Worm (Caenorhabditis elegans) whole organism, L4/young adult: ENCODE data around the gene F36D3.8.

Experiments
- W03F9.2 ChIP-seq: fragments of 150-350 bp; optimal IDR thresholded peaks from 2 replicates; lab custom pipeline; 2014; ENCODE audit warnings: missing biosample characterization, missing genetic modification characterization
- dao-5 ChIP-seq: sonication (generic microtip); optimal IDR thresholded peaks from 2 replicates; lab custom pipeline; 2016; ENCODE audit warnings: missing genotype, missing genetic modification characterization, moderate library complexity, missing compliant biosample characterization
- him-1 ChIP-seq: sonication (generic microtip); optimal IDR thresholded peaks from 2 replicates; lab custom pipeline; 2016; ENCODE audit warnings: missing genotype, missing genetic modification reagents, missing genetic modification characterization, missing compliant biosample characterization

- TF ChIP-seq dao-5, result no peak
- no peak for TF ChIP-seq W03F9.2 (tag; lab: Kevin White, UChicago)
- TF ChIP-seq him-1 (tag; lab: Kevin White, UChicago), result no peak
Measured at ce11 chrV:16568056-16568455, 41.1 kb downstream of the F36D3.8 start.
